Worm (Caenorhabditis elegans) whole organism, L3 larva: ENCODE data around the gene clec-21.

Experiments used
- elt-2 ChIP-seq: sonication (generic microtip); optimal IDR thresholded peaks from 2 replicates; lab custom pipeline; 2016; ENCODE audit warnings: missing genetic modification reagents, mild to moderate bottlenecking, missing genetic modification characterization, missing compliant biosample characterization
- mdl-1 ChIP-seq: fragments of 150-350 bp; optimal IDR thresholded peaks from 2 replicates; lab custom pipeline; 2014; ENCODE audit warnings: missing biosample characterization, missing genetic modification characterization
- nhr-11 ChIP-seq: fragments of 150-350 bp; optimal IDR thresholded peaks from 2 replicates; lab custom pipeline; 2014; ENCODE audit warnings: missing biosample characterization, missing genetic modification characterization
- pha-4 ChIP-seq: fragments of 150-350 bp; optimal IDR thresholded peaks from 2 replicates; lab custom pipeline; 2014; ENCODE audit warnings: missing biosample characterization, missing genetic modification reagents, missing genetic modification characterization
- unc-62 ChIP-seq: fragments of 150-350 bp; sonication (generic microtip); optimal IDR thresholded peaks from 4 replicates; lab custom pipeline; 2014; ENCODE audit warnings: missing biosample characterization, missing genetic modification reagents, missing genetic modification characterization

DNA sequence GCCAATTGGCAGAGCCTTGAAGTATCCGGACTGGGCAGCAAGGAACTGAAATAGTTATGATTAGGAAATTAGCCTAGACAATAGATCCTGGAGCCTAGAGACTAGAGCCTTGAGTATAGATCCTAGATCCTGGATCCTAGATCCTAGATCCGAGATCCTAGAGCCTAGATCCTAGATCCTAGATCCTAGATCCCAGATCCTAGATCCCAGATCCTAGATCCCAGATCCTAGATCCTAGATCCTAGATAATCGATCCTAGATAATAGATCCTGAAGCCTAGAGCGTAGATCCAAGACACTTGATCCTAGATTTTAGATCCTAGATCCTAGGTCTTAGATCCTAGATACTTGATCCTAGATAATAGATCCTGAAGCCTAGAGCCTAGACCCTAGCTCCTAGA lies 21.0 kb upstream of the clec-21 start:
- no peak for TF ChIP-seq pha-4 (tag; lab: Kevin White, UChicago)
- TF ChIP-seq mdl-1 (tag; lab: Kevin White, UChicago): no peak
- TF ChIP-seq elt-2 (tag; lab: Kevin White, UChicago): no peak
- TF ChIP-seq unc-62 (GFP tag; lab: Kevin White, UChicago): no peak
- TF ChIP-seq nhr-11 (tag; lab: Kevin White, UChicago): no peak
